Worm (Caenorhabditis elegans): ENCODE results near the gene mrck-1.
A peak's percentile ranks its signal among the peaks of the same experiment; 100 is the strongest.

Gene mrck-1

DNA sequence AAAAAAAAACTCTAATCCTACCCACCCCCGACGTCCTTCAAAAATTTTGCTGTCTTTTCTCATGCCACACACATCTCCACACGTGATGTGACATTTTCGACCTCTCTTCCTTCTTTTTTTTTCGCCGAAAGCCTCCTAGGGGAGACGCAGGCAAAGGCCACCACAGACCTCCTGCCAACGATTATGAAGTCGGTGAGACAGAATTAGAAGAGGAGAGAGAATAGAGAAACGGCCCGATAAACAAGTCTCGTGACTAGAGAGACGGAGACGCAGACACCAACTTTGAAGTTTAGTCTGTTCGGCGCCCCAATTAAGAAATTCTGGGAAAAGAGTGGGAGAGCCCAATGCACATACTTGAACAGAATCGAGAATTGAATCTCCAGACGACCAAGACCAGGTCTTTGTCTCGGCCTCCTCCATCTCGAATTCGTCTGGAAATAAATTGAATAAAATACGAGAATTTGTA lies 42.6 kb downstream of the mrck-1 start (continued):
- TF ChIP-seq aptf-2 (GFP tag; conservative IDR thresholded peaks at IDR 0.05): no peak
- TF ChIP-seq ztf-26 (tag; optimal IDR thresholded peaks at IDR 0.05): peak; percentile 72
- no peak for TF ChIP-seq ets-4 (GFP tag; optimal IDR thresholded peaks at IDR 0.05)
- peak; percentile 58; the same call in 1 of the 2 replicates for TF ChIP-seq hmg-20 (GFP tag; IDR thresholded peaks at IDR 0.05)
- TF ChIP-seq xnd-1 (tag; optimal IDR thresholded peaks at IDR 0.05): no peak
- TF ChIP-seq fkh-3 (tag; optimal IDR thresholded peaks at IDR 0.05): no peak
- no peak for TF ChIP-seq D2030.7 (GFP tag; IDR thresholded peaks at IDR 0.05)
- TF ChIP-seq F22D6.2 (tag; optimal IDR thresholded peaks at IDR 0.05): peak; percentile 81
- TF ChIP-seq F37B4.10 (GFP tag; IDR thresholded peaks at IDR 0.05): peak; percentile 84; the same call in 1 of the 2 replicates
- peak; percentile 94 for TF ChIP-seq B0336.3 (GFP tag; IDR thresholded peaks at IDR 0.05)
- no peak for TF ChIP-seq lag-1 (GFP tag; IDR thresholded peaks at IDR 0.05)
- TF ChIP-seq C06A6.2 (GFP tag; conservative IDR thresholded peaks at IDR 0.05): peak; percentile 89

DNA sequence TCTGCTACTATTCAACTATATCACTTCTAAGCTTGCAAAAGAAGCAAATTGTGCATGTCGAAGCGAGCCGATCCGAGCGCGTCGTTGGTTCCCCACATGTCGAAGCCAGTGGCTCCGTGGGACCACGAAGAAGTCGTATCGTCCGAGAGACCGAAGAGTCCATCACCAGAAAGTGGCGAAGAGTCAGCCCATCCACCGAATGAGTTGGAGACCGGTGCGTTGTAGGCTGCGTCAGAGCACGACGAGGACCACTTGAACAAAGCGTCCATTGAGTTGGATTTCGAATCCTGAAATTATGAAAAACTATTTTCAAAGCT lies 43.1 kb downstream of the mrck-1 start:
- no peak for TF ChIP-seq tlf-1 (GFP tag; optimal IDR thresholded peaks at IDR 0.05)
- TF ChIP-seq nfya-2 (GFP tag; IDR thresholded peaks at IDR 0.05): 0 out of 2 replicates have a peak, but pooled peaks have one; percentile 3
- no peak for TF ChIP-seq F22D6.2 (tag; optimal IDR thresholded peaks at IDR 0.05)
- 0 out of 2 replicates have a peak, but pooled peaks have one; percentile 13 for TF ChIP-seq lag-1 (GFP tag; IDR thresholded peaks at IDR 0.05)
- no peak for TF ChIP-seq madf-3 (GFP tag; IDR thresholded peaks at IDR 0.05)
- TF ChIP-seq F37B4.10 (GFP tag; IDR thresholded peaks at IDR 0.05): 0 out of 2 replicates have a peak, but pooled peaks have one; percentile 40
- TF ChIP-seq ets-4 (GFP tag; optimal IDR thresholded peaks at IDR 0.05): peak; percentile 76
- TF ChIP-seq ceh-58 (GFP tag; IDR thresholded peaks at IDR 0.05): peak; percentile 45; the same call in 1 of the 2 replicates
- peak; percentile 4; the same call in 1 of the 2 replicates for TF ChIP-seq mcd-1 (GFP tag; IDR thresholded peaks at IDR 0.05)
- 0 out of 2 replicates have a peak, but pooled peaks have one; percentile 6 for TF ChIP-seq cebp-2 (GFP tag; IDR thresholded peaks at IDR 0.05)
- 0 out of 2 replicates have a peak, but pooled peaks have one; percentile 16 for TF ChIP-seq F39B2.1 (GFP tag; IDR thresholded peaks at IDR 0.05)
- TF ChIP-seq Y53G8AR.9 (GFP tag; conservative IDR thresholded peaks at IDR 0.05): peak; percentile 23; the same call in 1 of the 2 replicates
- no peak for TF ChIP-seq nhr-27 (tag; optimal IDR thresholded peaks at IDR 0.05)
- peak; percentile 20 for TF ChIP-seq F52B5.7 (tag; optimal IDR thresholded peaks at IDR 0.05)
- no peak for TF ChIP-seq athp-1 (tag; optimal IDR thresholded peaks at IDR 0.05)

DNA sequence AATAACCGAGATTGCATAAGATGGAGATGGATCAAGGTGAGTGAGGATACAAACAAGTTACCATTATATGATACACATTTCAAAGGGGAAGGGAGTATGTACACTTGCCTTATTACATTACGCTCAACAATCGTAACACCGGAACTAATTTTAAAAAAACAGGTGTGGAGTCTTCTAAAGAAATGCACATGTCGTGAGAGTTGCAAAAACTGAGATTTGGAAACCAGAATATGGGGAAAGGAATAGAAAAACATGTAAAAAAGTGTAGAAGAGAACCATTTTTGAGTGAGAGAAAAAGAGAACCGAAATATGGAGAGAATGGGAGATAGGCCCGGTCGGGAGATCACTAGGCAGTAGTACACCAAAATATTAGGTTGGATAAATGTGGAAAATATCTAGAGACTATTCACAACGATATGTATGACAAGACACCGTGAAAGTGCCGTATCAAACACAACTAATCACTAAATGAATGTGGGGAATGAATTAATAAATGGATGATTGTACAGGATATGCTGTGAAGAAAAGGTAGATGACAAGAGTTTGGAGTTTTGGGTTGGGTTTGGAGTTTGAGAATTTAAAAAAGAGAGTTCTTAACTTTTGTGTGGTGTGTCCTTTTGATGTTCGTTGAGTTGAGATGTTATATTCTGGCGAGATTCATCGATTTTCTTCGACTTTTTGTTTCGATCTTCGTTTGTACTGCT lies 43.6 kb downstream of the mrck-1 start:
- TF ChIP-seq F52B5.7 (tag; optimal IDR thresholded peaks at IDR 0.05) (no peak), egrh-3 (GFP tag; IDR thresholded peaks at IDR 0.05) (no peak), lin-40 (tag; optimal IDR thresholded peaks at IDR 0.05) (no peak), repo-1 (tag; optimal IDR thresholded peaks at IDR 0.05) (peak; percentile 49), lir-1 (GFP tag; conservative IDR thresholded peaks at IDR 0.05) (no peak), F10E7.11 (tag; optimal IDR thresholded peaks at IDR 0.05) (no peak), lin-54 (GFP tag; optimal IDR thresholded peaks at IDR 0.05) (peak; percentile 6), ztf-18 (tag; optimal IDR thresholded peaks at IDR 0.05) (no peak), K12H6.12 (tag; optimal IDR thresholded peaks at IDR 0.05) (no peak), dox-1 (GFP tag; IDR thresholded peaks at IDR 0.05) (no peak), madf-3 (GFP tag; IDR thresholded peaks at IDR 0.05) (no peak), T07F8.4 (tag; optimal IDR thresholded peaks at IDR 0.05) (no peak), ztf-28 (GFP tag; IDR thresholded peaks at IDR 0.05) (no peak), efl-1 (GFP tag; optimal IDR thresholded peaks at IDR 0.05) (no peak), ama-1 (optimal IDR thresholded peaks at IDR 0.05) (no peak), ama-1 (GFP tag; optimal IDR thresholded peaks at IDR 0.05) (peak in 1 of 2 experiments; percentile 42), bed-2 (GFP tag; IDR thresholded peaks at IDR 0.05) (no peak), dpff-1 (tag; optimal IDR thresholded peaks at IDR 0.05) (no peak), ekl-4 (GFP tag; IDR thresholded peaks at IDR 0.05) (no peak), gei-17 (GFP tag; optimal IDR thresholded peaks at IDR 0.05) (no peak), lin-26 (GFP tag; IDR thresholded peaks at IDR 0.05) (0 out of 2 replicates have a peak, but pooled peaks have one; percentile 47), hrde-1 (tag; optimal IDR thresholded peaks at IDR 0.05; ENCODE audit: borderline replicate concordance) (no peak), T26A5.8 (tag; optimal IDR thresholded peaks at IDR 0.05) (no peak), snpc-4 (GFP tag; optimal IDR thresholded peaks at IDR 0.05) (no peak), snpc-4 (tag; optimal IDR thresholded peaks at IDR 0.05) (no peak)
